Fruit fly (Drosophila melanogaster): ENCODE data around the gene CG6310.
A peak's percentile ranks its signal among the peaks of the same experiment; 100 is the strongest.

CG6310 gene

DNA sequence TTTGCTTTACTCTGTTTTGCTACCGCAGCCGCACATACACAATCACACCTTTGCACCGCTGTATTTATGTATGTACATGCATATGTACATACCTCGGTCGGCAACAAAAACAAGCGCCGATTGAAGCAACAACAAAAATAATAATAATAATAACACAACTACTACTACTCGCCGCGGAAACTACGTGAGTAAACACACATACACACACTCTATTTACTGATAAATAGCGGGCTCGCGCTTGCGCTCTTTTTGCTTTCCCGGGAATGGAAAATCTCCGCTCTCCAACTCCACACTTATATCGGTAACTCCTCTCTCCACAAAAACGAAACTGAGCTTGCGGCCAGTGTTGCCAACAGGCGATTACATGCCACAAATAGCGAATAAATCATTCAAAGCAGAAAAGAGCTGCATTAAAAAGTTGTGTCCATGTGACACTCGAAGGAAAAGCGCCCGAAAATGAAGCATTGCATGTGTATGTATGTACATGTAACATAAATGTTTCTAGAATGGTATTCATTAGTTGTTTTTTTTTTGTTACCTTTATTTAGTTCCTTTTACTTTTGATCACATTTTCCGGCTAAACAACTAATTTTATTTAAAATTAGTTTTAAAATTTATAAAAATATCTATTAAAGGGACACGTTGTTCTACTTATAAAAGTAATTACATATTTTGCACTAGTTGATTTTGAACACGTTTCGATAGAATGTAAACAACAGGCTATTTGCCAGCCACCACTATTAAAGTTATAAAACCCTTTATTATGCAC, 49.1 kb upstream of the CG6310 start (continued):
- peak; percentile 70 for TF ChIP-seq ac (GFP tag; optimal IDR thresholded peaks at IDR 0.05)
- TF ChIP-seq MESR4 (GFP tag; optimal IDR thresholded peaks at IDR 0.05): peak; percentile 41
- peak; percentile 11 for TF ChIP-seq Xbp1 (GFP tag; optimal IDR thresholded peaks at IDR 0.05)
- TF ChIP-seq D19A (tag; optimal IDR thresholded peaks at IDR 0.05): peak; percentile 53
- no peak for TF ChIP-seq Rx (GFP tag; IDR thresholded peaks at IDR 0.05)
- peak; percentile 46 for TF ChIP-seq CoRest (tag; optimal IDR thresholded peaks at IDR 0.05)
- peak; percentile 86 for TF ChIP-seq CG15479 (GFP tag; optimal IDR thresholded peaks at IDR 0.05)
- peak; percentile 64 for TF ChIP-seq p53 (GFP tag; optimal IDR thresholded peaks at IDR 0.05)
- peak; percentile 98 for TF ChIP-seq abd-A (tag; optimal IDR thresholded peaks at IDR 0.05)
- peak; percentile 80 for TF ChIP-seq CG12071 (GFP tag; optimal IDR thresholded peaks at IDR 0.05)
- no peak for TF ChIP-seq h (optimal IDR thresholded peaks at IDR 0.05)
- TF ChIP-seq eyg (GFP tag; optimal IDR thresholded peaks at IDR 0.05): peak; percentile 33
- TF ChIP-seq MBD-R2 (GFP tag; IDR thresholded peaks at IDR 0.05): peak; percentile 48; the same call in 1 of the 2 replicates
- TF ChIP-seq CG12104 (GFP tag; optimal IDR thresholded peaks at IDR 0.05): peak; percentile 47
- TF ChIP-seq CG10654 (GFP tag; optimal IDR thresholded peaks at IDR 0.05): peak; percentile 8
- peak; percentile 25; the same call in 1 of the 2 replicates for TF ChIP-seq CG4404 (GFP tag; IDR thresholded peaks at IDR 0.05)
- TF ChIP-seq kni (GFP tag; optimal IDR thresholded peaks at IDR 0.05): peak; percentile 99
- TF ChIP-seq Fer2 (tag; optimal IDR thresholded peaks at IDR 0.05): peak; percentile 51
- TF ChIP-seq salm (tag; optimal IDR thresholded peaks at IDR 0.05): peak; percentile 37
- no peak for TF ChIP-seq ap (GFP tag; IDR thresholded peaks at IDR 0.05)
- TF ChIP-seq CG14014 (GFP tag; IDR thresholded peaks at IDR 0.05): peak; percentile 74; the same call in 1 of the 2 replicates
- TF ChIP-seq CG12391 (tag; optimal IDR thresholded peaks at IDR 0.05): peak; percentile 29
- peak; percentile 83 for TF ChIP-seq CG12236 (GFP tag; optimal IDR thresholded peaks at IDR 0.05)
- peak; percentile 68 for TF ChIP-seq pros (GFP tag; optimal IDR thresholded peaks at IDR 0.05)
- peak; percentile 24 for TF ChIP-seq vfl (GFP tag; optimal IDR thresholded peaks at IDR 0.05)
- no peak for TF ChIP-seq CG2889 (GFP tag; IDR thresholded peaks at IDR 0.05)
- peak; percentile 84 for TF ChIP-seq CG2875 (GFP tag; optimal IDR thresholded peaks at IDR 0.05)
- peak; percentile 25 for TF ChIP-seq CG10267 (tag; optimal IDR thresholded peaks at IDR 0.05)
- TF ChIP-seq kah (GFP tag; optimal IDR thresholded peaks at IDR 0.05): peak; percentile 58
- no peak for TF ChIP-seq Dfd (GFP tag; optimal IDR thresholded peaks at IDR 0.05)
- TF ChIP-seq CG17361 (GFP tag; IDR thresholded peaks at IDR 0.05): peak; percentile 64; the same call in 1 of the 3 replicates
- TF ChIP-seq pfk (GFP tag; optimal IDR thresholded peaks at IDR 0.05): peak; percentile 82
- TF ChIP-seq CG7839 (tag; optimal IDR thresholded peaks at IDR 0.05): peak; percentile 32
- TF ChIP-seq Abd-B (GFP tag; optimal IDR thresholded peaks at IDR 0.05): no peak
- no peak for TF ChIP-seq Dll (GFP tag; IDR thresholded peaks at IDR 0.05; ENCODE audit: partially characterized antibody)
- TF ChIP-seq CG2199 (GFP tag; IDR thresholded peaks at IDR 0.05): 0 out of 3 replicates have a peak, but pooled peaks have one; percentile 71
- peak; percentile 74 for TF ChIP-seq corto (GFP tag; optimal IDR thresholded peaks at IDR 0.05)
- peak; percentile 96 for TF ChIP-seq mirr (GFP tag; optimal IDR thresholded peaks at IDR 0.05)
- peak; percentile 92 for TF ChIP-seq CG17912 (GFP tag; optimal IDR thresholded peaks at IDR 0.05)
- peak; percentile 54 for TF ChIP-seq twi (tag; optimal IDR thresholded peaks at IDR 0.05)
- peak; percentile 72 for TF ChIP-seq CG3163 (GFP tag; optimal IDR thresholded peaks at IDR 0.05)
- TF ChIP-seq YL-1 (GFP tag; optimal IDR thresholded peaks at IDR 0.05): peak; percentile 91
- peak; percentile 67 for TF ChIP-seq Nf-YB (GFP tag; optimal IDR thresholded peaks at IDR 0.05)
- TF ChIP-seq CG1602 (GFP tag; optimal IDR thresholded peaks at IDR 0.05): peak; percentile 44
- peak; percentile 31 for TF ChIP-seq Dip3 (GFP tag; optimal IDR thresholded peaks at IDR 0.05)
- TF ChIP-seq chif (GFP tag; optimal IDR thresholded peaks at IDR 0.05): peak; percentile 23 to 65
- TF ChIP-seq crc (GFP tag; optimal IDR thresholded peaks at IDR 0.05): peak; percentile 64
- TF ChIP-seq ranshi (GFP tag; IDR thresholded peaks at IDR 0.05): peak; percentile 31; the same call in 1 of the 2 replicates
- TF ChIP-seq CG16779 (GFP tag; IDR thresholded peaks at IDR 0.05): 0 out of 2 replicates have a peak, but pooled peaks have one; percentile 34
